Fruit fly (Drosophila melanogaster): ENCODE measurements around the gene RanBP3.
A peak's percentile ranks its signal among the peaks of the same experiment; 100 is the strongest.

The RanBP3 gene

dm6 chr3R:23790483-23791175 is 38.0 kb upstream of the RanBP3 start (continued):
- TF ChIP-seq CG7372 (GFP tag; IDR thresholded peaks at IDR 0.05), result 0 out of 2 replicates have a peak, but pooled peaks have one; percentile 12
- no peak; the same call in 2 of the 3 replicates for TF ChIP-seq zfh1 (GFP tag; IDR thresholded peaks at IDR 0.05)
- no peak for TF ChIP-seq E2f2 (GFP tag; IDR thresholded peaks at IDR 0.05)
- TF ChIP-seq prd (optimal IDR thresholded peaks at IDR 0.05), result no peak
- TF ChIP-seq prd (GFP tag; IDR thresholded peaks at IDR 0.05), result peak; percentile 29; the same call in 1 of the 3 replicates
- TF ChIP-seq ara (GFP tag; IDR thresholded peaks at IDR 0.05), result 0 out of 2 replicates have a peak, but pooled peaks have one; percentile 17
- peak; percentile 56 for TF ChIP-seq Blimp-1 (GFP tag; optimal IDR thresholded peaks at IDR 0.05)
- TF ChIP-seq Kr (GFP tag; optimal IDR thresholded peaks at IDR 0.05), result peak; percentile 77
- TF ChIP-seq ci (GFP tag; IDR thresholded peaks at IDR 0.05), result 0 out of 3 replicates have a peak, but pooled peaks have one; percentile 35
- TF ChIP-seq slbo (GFP tag; IDR thresholded peaks at IDR 0.05), result peak; percentile 46
- TF ChIP-seq Stat92E (GFP tag; optimal IDR thresholded peaks at IDR 0.05), result peak in 1 of 3 experiments; percentile 56
- TF ChIP-seq CG6765 (GFP tag; optimal IDR thresholded peaks at IDR 0.05), result no peak
- 0 out of 3 replicates have a peak, but pooled peaks have one; percentile 25 for TF ChIP-seq CG6791 (GFP tag; IDR thresholded peaks at IDR 0.05; ENCODE audit: partially characterized antibody)
- peak; percentile 29 for TF ChIP-seq CG17359 (tag; optimal IDR thresholded peaks at IDR 0.05)
- no peak for TF ChIP-seq CG17802 (tag; optimal IDR thresholded peaks at IDR 0.05)
- TF ChIP-seq kni (GFP tag; optimal IDR thresholded peaks at IDR 0.05), result peak; percentile 82
- TF ChIP-seq Sry-δ (GFP tag; optimal IDR thresholded peaks at IDR 0.05), result no peak
- peak; percentile 43 for TF ChIP-seq CG15696 (tag; optimal IDR thresholded peaks at IDR 0.05)
- peak; percentile 94 for TF ChIP-seq grau (tag; optimal IDR thresholded peaks at IDR 0.05)
- peak; percentile 10 for TF ChIP-seq Abd-B (GFP tag; optimal IDR thresholded peaks at IDR 0.05)
- peak; percentile 54 for TF ChIP-seq pros (GFP tag; optimal IDR thresholded peaks at IDR 0.05)
- TF ChIP-seq Hr78 (GFP tag; optimal IDR thresholded peaks at IDR 0.05), result peak in 1 of 2 experiments; percentile 90

dm6 chr3R:23789584-23789983 is 37.0 kb upstream of the RanBP3 start:
- peak in 1 of 2 experiments; percentile 2 for TF ChIP-seq Pdp1 (GFP tag; optimal IDR thresholded peaks at IDR 0.05)
- no peak for TF ChIP-seq vvl (GFP tag; IDR thresholded peaks at IDR 0.05)
- no peak for TF ChIP-seq D19A (tag; optimal IDR thresholded peaks at IDR 0.05)
- TF ChIP-seq Dfd (GFP tag; optimal IDR thresholded peaks at IDR 0.05), result no peak
- no peak for TF ChIP-seq CG10462 (GFP tag; optimal IDR thresholded peaks at IDR 0.05)

- TF ChIP-seq CG4707 (GFP tag; optimal IDR thresholded peaks at IDR 0.05), result no peak
- TF ChIP-seq da (GFP tag; optimal IDR thresholded peaks at IDR 0.05), result no peak
- TF ChIP-seq amos (GFP tag; IDR thresholded peaks at IDR 0.05; ENCODE audit: partially characterized antibody), result no peak
- TF ChIP-seq mam (GFP tag; optimal IDR thresholded peaks at IDR 0.05), result no peak
- TF ChIP-seq cad (GFP tag; optimal IDR thresholded peaks at IDR 0.05), result no peak
- TF ChIP-seq Antp (GFP tag; optimal IDR thresholded peaks at IDR 0.05), result no peak
- TF ChIP-seq CG15269 (tag; optimal IDR thresholded peaks at IDR 0.05), result no peak
- TF ChIP-seq CG10209 (GFP tag; optimal IDR thresholded peaks at IDR 0.05), result no peak
- TF ChIP-seq CG3163 (GFP tag; optimal IDR thresholded peaks at IDR 0.05), result no peak
- no peak for TF ChIP-seq Hand (GFP tag; optimal IDR thresholded peaks at IDR 0.05)
- no peak for TF ChIP-seq mirr (GFP tag; optimal IDR thresholded peaks at IDR 0.05)
- TF ChIP-seq Poxn (GFP tag; IDR thresholded peaks at IDR 0.05), result no peak
- no peak for TF ChIP-seq lov (optimal IDR thresholded peaks at IDR 0.05)
- TF ChIP-seq lov (GFP tag; IDR thresholded peaks at IDR 0.05), result no peak
- TF ChIP-seq CG13424 (tag; optimal IDR thresholded peaks at IDR 0.05), result no peak
- TF ChIP-seq Atf6 (GFP tag; IDR thresholded peaks at IDR 0.05), result peak; percentile 61
- no peak for TF ChIP-seq CG11723 (GFP tag; optimal IDR thresholded peaks at IDR 0.05)
- TF ChIP-seq CG13624 (GFP tag; optimal IDR thresholded peaks at IDR 0.05), result no peak
- TF ChIP-seq CG10565 (GFP tag; optimal IDR thresholded peaks at IDR 0.05), result no peak
- no peak for TF ChIP-seq ato (GFP tag; IDR thresholded peaks at IDR 0.05; ENCODE audit: partially characterized antibody)
- no peak for TF ChIP-seq Stat92E (GFP tag; optimal IDR thresholded peaks at IDR 0.05)
Measured at dm6 chr3R:23788406-23789021, 35.9 kb upstream of the RanBP3 start.
